Worm (Caenorhabditis elegans) whole organism, young adult: Measurements from ENCODE around the gene rpy-1.

ENCODE experiments used
- B0019.2 ChIP-seq: fragments of 200-800 bp; sonication (Bioruptor generic); conservative IDR thresholded peaks from 2 replicates; pipeline ENCODE4 v1.3.6; 2022; ENCODE audit warnings: missing genetic modification reagents, missing genetic modification characterization, missing compliant biosample characterization
- B0261.1 ChIP-seq: sonication (generic microtip); optimal IDR thresholded peaks from 2 replicates; lab custom pipeline; 2016; ENCODE audit warnings: mild to moderate bottlenecking, missing genetic modification characterization, moderate library complexity, missing compliant biosample characterization
- C17E4.6 ChIP-seq: fragments of 200-800 bp; sonication (Bioruptor generic); IDR thresholded peaks from 2 replicates; pipeline ENCODE4 v1.3.6; 2022; ENCODE audit warnings: missing genetic modification reagents, missing genetic modification characterization, missing compliant biosample characterization
- F10E7.11 ChIP-seq: sonication (generic microtip); optimal IDR thresholded peaks from 2 replicates; lab custom pipeline; 2017; ENCODE audit warnings: mild to moderate bottlenecking, missing genetic modification characterization, moderate library complexity, missing compliant biosample characterization
- F49E8.2 ChIP-seq: sonication (generic microtip); optimal IDR thresholded peaks from 3 replicates; lab custom pipeline; 2017; ENCODE audit warnings: missing genetic modification characterization, mild to moderate bottlenecking, missing compliant biosample characterization, antibody characterized with exemption, moderate library complexity; ENCODE audit not compliant: insufficient read depth
- F55B11.4 ChIP-seq: sonication (generic microtip); optimal IDR thresholded peaks from 2 replicates; lab custom pipeline; 2016; ENCODE audit warnings: missing compliant biosample characterization, missing genetic modification characterization, borderline replicate concordance; ENCODE audit not compliant: insufficient read depth
- K11D2.4 ChIP-seq: fragments of 200-800 bp; sonication (Bioruptor generic); IDR thresholded peaks from 2 replicates; pipeline ENCODE4 v1.3.6; 2022; ENCODE audit warnings: missing genetic modification reagents, missing genetic modification characterization, missing compliant biosample characterization
- T07F8.4 ChIP-seq: sonication (generic microtip); optimal IDR thresholded peaks from 2 replicates; lab custom pipeline; 2016; ENCODE audit warnings: mild to moderate bottlenecking, missing genetic modification characterization, moderate library complexity, missing compliant biosample characterization
- Y53G8AR.9 ChIP-seq: fragments of 200-800 bp; sonication (Bioruptor generic); conservative IDR thresholded peaks from 2 replicates; pipeline ENCODE4 v1.3.6; 2022; ENCODE audit warnings: missing genetic modification reagents, missing genetic modification characterization, missing compliant biosample characterization
- Y67H2A.10 ChIP-seq: fragments of 200-800 bp; sonication (Bioruptor generic); conservative IDR thresholded peaks from 2 replicates; pipeline ENCODE4 v1.3.6; 2022; ENCODE audit warnings: missing genetic modification reagents, missing genetic modification characterization, missing compliant biosample characterization
- akir-1 ChIP-seq: fragments of 200-800 bp; sonication (Bioruptor generic); optimal IDR thresholded peaks from 2 replicates; lab custom pipeline; 2018; ENCODE audit warnings: mild to moderate bottlenecking, missing genetic modification characterization, moderate library complexity, missing compliant biosample characterization
- bed-1 ChIP-seq: fragments of 200-800 bp; sonication (Bioruptor generic); IDR thresholded peaks from 2 replicates; pipeline ENCODE4 v1.3.6; 2022; ENCODE audit warnings: missing genetic modification reagents, missing genetic modification characterization, missing compliant biosample characterization
- cebp-1 ChIP-seq, 2 experiments: fragments of 200-800 bp in 1 of 2; sonication (Bioruptor generic) in 1 of 2; sonication (generic microtip) in 1 of 2; IDR thresholded peaks in 1 of 2; optimal IDR thresholded peaks in 1 of 2; 2 replicates each; pipeline versions ENCODE4 v1.3.6 to Lab custom; 2017 to 2022; ENCODE audit warnings: missing compliant biosample characterization in 2 of 2, missing genetic modification characterization in 2 of 2, mild to moderate bottlenecking in 1 of 2, missing genetic modification reagents in 1 of 2, moderate library complexity in 1 of 2
- ceh-58 ChIP-seq: fragments of 200-800 bp; sonication (Bioruptor generic); IDR thresholded peaks from 2 replicates; pipeline ENCODE4 v1.3.6; 2022; ENCODE audit warnings: missing genetic modification characterization, missing compliant biosample characterization
- die-1 ChIP-seq: sonication (generic microtip); optimal IDR thresholded peaks from 2 replicates; lab custom pipeline; 2016; ENCODE audit warnings: missing genotype, mild to moderate bottlenecking, missing genetic modification characterization, missing compliant biosample characterization
- dpl-1 ChIP-seq: fragments of 150-350 bp; optimal IDR thresholded peaks from 2 replicates; lab custom pipeline; 2014; ENCODE audit warnings: missing biosample characterization, missing genetic modification reagents, missing genetic modification characterization
- egrh-3 ChIP-seq: fragments of 200-800 bp; sonication (Bioruptor generic); IDR thresholded peaks from 2 replicates; pipeline ENCODE4 v1.3.6; 2022; ENCODE audit warnings: missing genetic modification reagents, missing genetic modification characterization, missing compliant biosample characterization
- gei-17 ChIP-seq: fragments of 200-800 bp; sonication (Bioruptor generic); optimal IDR thresholded peaks from 2 replicates; lab custom pipeline; 2018; ENCODE audit warnings: mild to moderate bottlenecking, missing genetic modification characterization, missing compliant biosample characterization
- lin-35 ChIP-seq, 3 experiments: fragments of 150-350 bp in 2 of 3; sonication (generic microtip) in 1 of 3; optimal IDR thresholded peaks; 2 replicates each; lab custom pipeline; 2014 to 2018; ENCODE audit warnings: missing biosample characterization in 3 of 3, missing genetic modification characterization in 3 of 3, missing genetic modification reagents in 3 of 3
- lir-1 ChIP-seq: fragments of 200-800 bp; sonication (Bioruptor generic); conservative IDR thresholded peaks from 2 replicates; pipeline ENCODE4 v1.3.6; 2022; ENCODE audit warnings: missing genetic modification reagents, missing genetic modification characterization, missing compliant biosample characterization
- lsl-1 ChIP-seq: fragments of 200-800 bp; sonication (Bioruptor generic); optimal IDR thresholded peaks from 2 replicates; lab custom pipeline; 2018; ENCODE audit warnings: mild to moderate bottlenecking, missing genetic modification characterization, moderate library complexity, missing compliant biosample characterization
- lsy-27 ChIP-seq: sonication (generic microtip); optimal IDR thresholded peaks from 2 replicates; lab custom pipeline; 2017; ENCODE audit warnings: missing genetic modification characterization, mild to moderate bottlenecking, missing compliant biosample characterization, antibody characterized with exemption, missing genotype, borderline replicate concordance; ENCODE audit not compliant: insufficient read depth
- madf-6 ChIP-seq: fragments of 200-800 bp; sonication (Bioruptor generic); IDR thresholded peaks from 2 replicates; pipeline ENCODE4 v1.3.6; 2022; ENCODE audit warnings: missing genetic modification reagents, missing genetic modification characterization, missing compliant biosample characterization
- madf-8 ChIP-seq: fragments of 200-800 bp; sonication (Bioruptor generic); conservative IDR thresholded peaks from 2 replicates; pipeline ENCODE4 v1.3.6; 2022; ENCODE audit warnings: missing genetic modification reagents, missing genetic modification characterization, missing compliant biosample characterization
- mxl-1 ChIP-seq: sonication (generic microtip); optimal IDR thresholded peaks from 2 replicates; lab custom pipeline; 2016; ENCODE audit warnings: missing genetic modification characterization, missing compliant biosample characterization
- nfya-2 ChIP-seq: fragments of 200-800 bp; sonication (Bioruptor generic); IDR thresholded peaks from 2 replicates; pipeline ENCODE4 v1.3.6; 2022; ENCODE audit warnings: missing genetic modification reagents, missing genetic modification characterization, missing compliant biosample characterization
- nhr-120 ChIP-seq: fragments of 200-800 bp; sonication (Bioruptor generic); IDR thresholded peaks from 2 replicates; pipeline ENCODE4 v1.3.6; 2022; ENCODE audit warnings: missing genetic modification characterization, missing compliant biosample characterization
- rcor-1 ChIP-seq: fragments of 200-800 bp; sonication (Bioruptor generic); IDR thresholded peaks from 2 replicates; pipeline ENCODE4 v1.3.6; 2022; ENCODE audit warnings: missing genetic modification reagents, missing genetic modification characterization, missing compliant biosample characterization
- snpc-1.1 ChIP-seq: sonication (generic microtip); optimal IDR thresholded peaks from 2 replicates; lab custom pipeline; 2017; ENCODE audit warnings: missing genetic modification characterization, mild to moderate bottlenecking, missing compliant biosample characterization, antibody characterized with exemption, moderate library complexity, missing genotype, missing genetic modification reagents; ENCODE audit not compliant: insufficient read depth
- snpc-1.3 ChIP-seq: sonication (generic microtip); optimal IDR thresholded peaks from 2 replicates; lab custom pipeline; 2017; ENCODE audit warnings: missing genetic modification characterization, mild to moderate bottlenecking, missing compliant biosample characterization, antibody characterized with exemption, moderate library complexity, missing genotype, missing genetic modification reagents; ENCODE audit not compliant: insufficient read depth
- snpc-3.4 ChIP-seq: sonication (generic microtip); optimal IDR thresholded peaks from 2 replicates; lab custom pipeline; 2017; ENCODE audit warnings: missing genetic modification characterization, mild to moderate bottlenecking, missing compliant biosample characterization, antibody characterized with exemption, moderate library complexity, missing genotype, missing genetic modification reagents
- snpc-4 ChIP-seq, 5 experiments: fragments of 150-350 bp in 1 of 5; sonication (generic microtip) in 4 of 5; optimal IDR thresholded peaks; 2 replicates each; lab custom pipeline; 2014 to 2018; ENCODE audit warnings: missing genetic modification characterization in 5 of 5, missing biosample characterization in 3 of 5, antibody characterized with exemption in 2 of 5, mild to moderate bottlenecking in 2 of 5, missing compliant biosample characterization in 2 of 5, missing genotype in 2 of 5, moderate library complexity in 2 of 5, missing genetic modification reagents in 1 of 5
- sptf-2 ChIP-seq: fragments of 200-800 bp; sonication (Bioruptor generic); optimal IDR thresholded peaks from 2 replicates; lab custom pipeline; 2018; ENCODE audit warnings: mild to moderate bottlenecking, missing genetic modification characterization, missing compliant biosample characterization
- tbp1 ChIP-seq: fragments of 200-800 bp; sonication (Bioruptor generic); optimal IDR thresholded peaks from 2 replicates; lab custom pipeline; 2018; ENCODE audit warnings: mild to moderate bottlenecking, missing genetic modification characterization, missing compliant biosample characterization
- tlf-1 ChIP-seq: fragments of 200-800 bp; sonication (Bioruptor generic); optimal IDR thresholded peaks from 2 replicates; lab custom pipeline; 2018; ENCODE audit warnings: mild to moderate bottlenecking, missing genetic modification characterization, missing compliant biosample characterization
- zfh-2 ChIP-seq: fragments of 200-800 bp; sonication (Bioruptor generic); conservative IDR thresholded peaks from 2 replicates; pipeline ENCODE4 v1.3.6; 2022; ENCODE audit warnings: missing genetic modification reagents, missing genetic modification characterization, missing compliant biosample characterization
- zim-3 ChIP-seq: sonication (generic microtip); optimal IDR thresholded peaks from 2 replicates; lab custom pipeline; 2017; ENCODE audit warnings: mild to moderate bottlenecking, missing genetic modification characterization, moderate library complexity, missing compliant biosample characterization
- ztf-18 ChIP-seq: sonication (generic microtip); optimal IDR thresholded peaks from 2 replicates; lab custom pipeline; 2016; ENCODE audit warnings: missing genotype, mild to moderate bottlenecking, missing genetic modification characterization, missing compliant biosample characterization
- ztf-25 ChIP-seq: fragments of 200-800 bp; sonication (Bioruptor generic); IDR thresholded peaks from 2 replicates; pipeline ENCODE4 v1.3.6; 2022; ENCODE audit warnings: missing genetic modification reagents, missing genetic modification characterization, missing compliant biosample characterization

The rpy-1 gene

ce11 chrII:6698784-6699183 is 6.7 kb downstream of the rpy-1 start, which contains the start of gene C18H9.1:
Gene C18H9.1, plus strand, starts transcription at chrII:6699084.
- TF ChIP-seq die-1 (no peak), ztf-18 (no peak), F10E7.11 (tag; lab: Kevin White, UChicago) (no peak), F49E8.2 (no peak), snpc-1.1 (tag; lab: Kevin White, UChicago) (no peak), nhr-120 (GFP tag; lab: Robert Waterston, UW) (no peak), tlf-1 (GFP tag; lab: Kevin White, UChicago) (no peak), K11D2.4 (GFP tag; lab: Robert Waterston, UW) (no peak), bed-1 (GFP tag; lab: Robert Waterston, UW) (no peak), snpc-4 (GFP tag; optimal IDR thresholded peaks at IDR 0.05; lab: Kevin White, UChicago) (no peak), snpc-4 (tag; optimal IDR thresholded peaks at IDR 0.05; lab: Kevin White, UChicago) (no peak), ceh-58 (GFP tag; lab: Robert Waterston, UW) (no peak), ztf-25 (GFP tag; lab: Robert Waterston, UW) (no peak), C17E4.6 (GFP tag; lab: Robert Waterston, UW) (no peak), sptf-2 (GFP tag; lab: Kevin White, UChicago) (no peak), dpl-1 (GFP tag; lab: Kevin White, UChicago) (no peak), T07F8.4 (tag; lab: Kevin White, UChicago) (no peak), akir-1 (GFP tag; lab: Kevin White, UChicago) (no peak), rcor-1 (GFP tag; lab: Robert Waterston, UW) (no peak), gei-17 (GFP tag; lab: Kevin White, UChicago) (no peak), madf-6 (no peak)

DNA sequence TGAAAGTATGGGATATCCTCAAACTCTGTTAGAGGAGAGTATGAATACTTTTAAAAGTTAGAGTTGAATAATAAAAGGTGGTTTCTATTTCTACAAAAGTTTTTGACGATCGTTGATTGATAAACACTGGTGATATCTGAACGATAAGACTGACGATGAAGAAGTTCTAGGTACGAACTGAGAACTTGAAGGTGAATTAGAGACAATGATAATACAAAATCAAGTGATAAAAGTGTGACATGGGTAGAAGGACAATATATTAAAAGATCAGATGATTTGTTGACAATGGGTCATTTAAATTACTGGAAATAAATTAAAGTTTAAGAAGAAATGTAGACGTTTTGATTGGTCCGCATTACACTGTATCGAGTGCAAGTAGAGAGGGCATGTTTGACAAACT is 10.1 kb downstream of the rpy-1 start, which contains the start of gene C18H9.5:
C18H9.5 (minus strand) TSS at position 179 of the 400 bp plus-strand sequence.
- no peak for TF ChIP-seq lsy-27 (tag; lab: Kevin White, UChicago)
- no peak for TF ChIP-seq madf-8
- no peak for TF ChIP-seq nfya-2 (GFP tag; lab: Robert Waterston, UW)
- TF ChIP-seq zim-3 = no peak
- no peak for TF ChIP-seq snpc-1.3 (tag; lab: Kevin White, UChicago)
- TF ChIP-seq lsl-1 (GFP tag; lab: Kevin White, UChicago) = no peak

DNA sequence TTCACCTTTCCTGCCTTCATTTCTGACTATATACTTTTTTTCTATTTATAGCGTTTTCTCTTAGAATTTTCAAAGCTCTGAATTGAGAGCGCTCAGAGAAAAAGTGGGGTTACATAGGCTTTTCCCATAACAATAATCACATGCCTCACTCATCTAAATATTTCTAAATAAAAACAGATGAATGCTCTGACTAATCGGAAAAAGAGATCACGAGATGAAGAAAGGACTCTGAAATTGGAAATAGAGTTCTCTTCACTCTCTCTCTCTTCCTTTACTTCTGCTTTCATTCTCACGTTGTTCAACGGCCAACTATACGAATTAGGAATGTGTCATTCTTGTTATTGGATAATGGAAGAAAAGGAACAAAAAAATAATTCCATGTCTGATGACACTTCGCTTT is 16.4 kb downstream of the rpy-1 start:
- TF ChIP-seq madf-6 (no peak), lin-35 (GFP tag; optimal IDR thresholded peaks at IDR 0.05; lab: Kevin White, UChicago) (no peak), C17E4.6 (GFP tag; lab: Robert Waterston, UW) (no peak)

DNA sequence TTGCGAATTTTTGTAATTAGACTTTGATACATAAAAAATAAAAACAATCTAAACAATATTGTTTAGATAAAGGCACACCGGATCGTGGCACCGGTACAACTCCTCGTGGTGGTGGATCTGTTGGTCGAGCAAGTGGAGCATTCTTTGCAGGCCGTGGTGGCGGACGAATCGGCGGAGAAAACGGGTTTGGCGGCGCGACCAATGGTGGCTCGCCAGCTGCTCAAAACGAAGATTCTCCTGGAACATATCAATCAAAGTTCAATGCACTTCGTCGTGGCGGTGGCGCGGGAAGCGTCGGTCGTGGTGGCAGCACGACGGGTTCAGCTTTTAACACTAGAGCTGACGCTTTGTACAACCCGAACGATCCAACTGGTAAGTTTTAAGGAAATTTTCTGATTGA is 19.5 kb downstream of the rpy-1 start:
- TF ChIP-seq cebp-1 (GFP tag; IDR thresholded peaks at IDR 0.05; lab: Robert Waterston, UW) = no peak
- TF ChIP-seq cebp-1 (tag; optimal IDR thresholded peaks at IDR 0.05; lab: Kevin White, UChicago) = no peak
- no peak for TF ChIP-seq mxl-1 (tag; lab: Kevin White, UChicago)
- no peak for TF ChIP-seq B0019.2 (GFP tag; lab: Robert Waterston, UW)
- TF ChIP-seq C17E4.6 (GFP tag; lab: Robert Waterston, UW) = no peak
- no peak for TF ChIP-seq Y67H2A.10 (GFP tag; lab: Robert Waterston, UW)
- no peak for TF ChIP-seq Y53G8AR.9
- no peak for TF ChIP-seq snpc-3.4 (tag; lab: Kevin White, UChicago)
- TF ChIP-seq tbp1 = no peak
- peak; percentile 71 for TF ChIP-seq zfh-2 (GFP tag; lab: Robert Waterston, UW)
- no peak for TF ChIP-seq rcor-1 (GFP tag; lab: Robert Waterston, UW)
- no peak for TF ChIP-seq F55B11.4 (tag; lab: Kevin White, UChicago)
- TF ChIP-seq egrh-3 (GFP tag; lab: Robert Waterston, UW) = peak; percentile 21; the same call in 1 of the 2 replicates
- TF ChIP-seq lir-1 (GFP tag; lab: Robert Waterston, UW) = no peak
- TF ChIP-seq B0261.1 (tag; lab: Kevin White, UChicago) = no peak
- no peak for TF ChIP-seq die-1
